Fruit fly (Drosophila melanogaster): ENCODE data around the gene Nup358.

DNA sequence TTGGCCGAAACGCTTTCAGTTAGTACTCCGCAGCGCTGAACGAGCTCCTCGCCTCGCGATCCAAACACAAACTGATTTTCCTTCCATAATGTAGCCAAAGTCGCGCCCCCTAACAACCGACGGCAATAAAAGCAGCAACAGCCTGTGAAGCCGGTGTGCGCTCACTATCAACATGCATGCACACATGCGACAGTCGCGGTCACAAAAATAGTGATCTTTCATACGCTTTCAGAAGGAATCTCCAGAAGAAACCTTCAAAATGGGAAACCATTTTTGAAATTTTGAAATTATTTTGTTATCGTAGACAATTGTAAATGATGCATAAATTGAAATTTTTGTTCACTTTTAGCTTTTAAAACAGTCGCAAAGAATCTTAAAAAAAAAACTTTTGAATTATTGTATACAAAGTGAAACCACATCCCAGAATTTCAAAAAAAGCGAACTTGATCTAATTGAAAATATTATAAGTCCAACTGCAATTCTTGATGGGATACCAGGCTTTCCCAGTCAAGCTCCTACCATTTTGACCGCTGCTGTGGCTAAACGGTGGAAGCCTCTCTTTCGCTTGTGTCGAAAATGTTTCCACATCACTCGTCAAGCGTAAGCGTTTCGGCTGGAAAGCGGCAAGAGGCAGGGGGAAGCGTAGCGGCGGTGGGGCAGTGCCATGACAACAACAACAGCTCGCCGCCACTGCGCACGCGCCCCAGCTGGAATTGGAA lies 16.7 kb upstream of the Nup358 start, which contains the start of gene Cad96Cb:
- TF ChIP-seq pan (optimal IDR thresholded peaks at IDR 0.05) = no peak
- no peak for TF ChIP-seq CG8478 (optimal IDR thresholded peaks at IDR 0.05)
- no peak for TF ChIP-seq Dll (optimal IDR thresholded peaks at IDR 0.05)
- no peak for TF ChIP-seq EcR (GFP tag; optimal IDR thresholded peaks at IDR 0.05)
- TF ChIP-seq usp (GFP tag; optimal IDR thresholded peaks at IDR 0.05) = no peak

All from whole organism.